Fruit fly (Drosophila melanogaster): ENCODE measurements around the gene CG9799.

CG9799 gene

dm6 chr3R:13404841-13405441 lies 16.4 kb upstream of the CG9799 start, which contains the start of gene yellow-e3:
Gene yellow-e3 (minus strand): TSS chr3R:13404870.
- TF ChIP-seq psq (optimal IDR thresholded peaks at IDR 0.05), result no peak
- TF ChIP-seq ttk (optimal IDR thresholded peaks at IDR 0.05), result no peak

dm6 chr3R:13403032-13403459 lies 14.5 kb upstream of the CG9799 start, which contains the start of gene Dpm3:
Gene Dpm3 (minus strand): TSS chr3R:13403051.
- TF ChIP-seq Myc (optimal IDR thresholded peaks at IDR 0.05) (no peak), psq (optimal IDR thresholded peaks at IDR 0.05) (no peak), ttk (optimal IDR thresholded peaks at IDR 0.05) (no peak), insv (optimal IDR thresholded peaks at IDR 0.05) (no peak), h (optimal IDR thresholded peaks at IDR 0.05) (no peak), Sin3A (optimal IDR thresholded peaks at IDR 0.05) (no peak)

dm6 chr3R:13401722-13402296 lies 13.3 kb upstream of the CG9799 start, which contains the start of gene GILT1:
Gene GILT1 (minus strand): TSS chr3R:13401862.
- TF ChIP-seq psq (optimal IDR thresholded peaks at IDR 0.05) (no peak), insv (optimal IDR thresholded peaks at IDR 0.05) (no peak), ttk (optimal IDR thresholded peaks at IDR 0.05) (no peak)

dm6 chr3R:13400902-13401721 lies 12.6 kb upstream of the CG9799 start:
- TF ChIP-seq Sin3A (optimal IDR thresholded peaks at IDR 0.05) (no peak), psq (optimal IDR thresholded peaks at IDR 0.05) (no peak), Myc (optimal IDR thresholded peaks at IDR 0.05) (no peak), ttk (optimal IDR thresholded peaks at IDR 0.05) (no peak), h (optimal IDR thresholded peaks at IDR 0.05) (no peak), insv (optimal IDR thresholded peaks at IDR 0.05) (no peak)

dm6 chr3R:13397535-13397934 lies 9.0 kb upstream of the CG9799 start, which contains the start of gene CG14377:
Gene CG14377 (plus strand): TSS chr3R:13397835.
- no peak for TF ChIP-seq insv (optimal IDR thresholded peaks at IDR 0.05)

- TF ChIP-seq Myc (optimal IDR thresholded peaks at IDR 0.05) (no peak), Sin3A (optimal IDR thresholded peaks at IDR 0.05) (no peak), insv (optimal IDR thresholded peaks at IDR 0.05) (no peak), h (optimal IDR thresholded peaks at IDR 0.05) (no peak), psq (optimal IDR thresholded peaks at IDR 0.05) (no peak), ttk (optimal IDR thresholded peaks at IDR 0.05) (no peak)
Observed at dm6 chr3R:13397040-13397439, 8.5 kb upstream of the CG9799 start, which contains the start of gene CG14374. Gene CG14374 (minus strand): TSS chr3R:13397140.

- no peak for TF ChIP-seq Sin3A (optimal IDR thresholded peaks at IDR 0.05)
- no peak for TF ChIP-seq insv (optimal IDR thresholded peaks at IDR 0.05)
- TF ChIP-seq Myc (optimal IDR thresholded peaks at IDR 0.05), result no peak
- TF ChIP-seq h (optimal IDR thresholded peaks at IDR 0.05), result no peak
- no peak for TF ChIP-seq ttk (optimal IDR thresholded peaks at IDR 0.05)
- no peak for TF ChIP-seq psq (optimal IDR thresholded peaks at IDR 0.05)
Observed at dm6 chr3R:13395133-13395532, 6.6 kb upstream of the CG9799 start, which contains the start of gene CCHa2. Gene CCHa2 (minus strand): TSS chr3R:13395197.

- TF ChIP-seq Sin3A (optimal IDR thresholded peaks at IDR 0.05), result no peak
- TF ChIP-seq psq (optimal IDR thresholded peaks at IDR 0.05), result no peak
- no peak for TF ChIP-seq ttk (optimal IDR thresholded peaks at IDR 0.05)
- TF ChIP-seq Myc (optimal IDR thresholded peaks at IDR 0.05), result no peak
- no peak for TF ChIP-seq h (optimal IDR thresholded peaks at IDR 0.05)
- TF ChIP-seq insv (optimal IDR thresholded peaks at IDR 0.05), result no peak
Observed at dm6 chr3R:13393009-13393408, 4.5 kb upstream of the CG9799 start.

- TF ChIP-seq Sin3A (optimal IDR thresholded peaks at IDR 0.05) (no peak), insv (optimal IDR thresholded peaks at IDR 0.05) (no peak), h (optimal IDR thresholded peaks at IDR 0.05) (no peak), Myc (optimal IDR thresholded peaks at IDR 0.05) (no peak), ttk (optimal IDR thresholded peaks at IDR 0.05) (no peak), psq (optimal IDR thresholded peaks at IDR 0.05) (no peak)
Observed at dm6 chr3R:13390490-13390889, 2.0 kb upstream of the CG9799 start.

- TF ChIP-seq Myc (optimal IDR thresholded peaks at IDR 0.05), result no peak
- TF ChIP-seq insv (optimal IDR thresholded peaks at IDR 0.05), result no peak
- TF ChIP-seq psq (optimal IDR thresholded peaks at IDR 0.05), result no peak
Observed at dm6 chr3R:13385105-13385504, 3.4 kb downstream of the CG9799 start.

dm6 chr3R:13382656-13383142 lies 5.8 kb downstream of the CG9799 start:
- TF ChIP-seq psq (optimal IDR thresholded peaks at IDR 0.05) (no peak), insv (optimal IDR thresholded peaks at IDR 0.05) (no peak), Myc (optimal IDR thresholded peaks at IDR 0.05) (no peak), Sin3A (optimal IDR thresholded peaks at IDR 0.05) (no peak), ttk (optimal IDR thresholded peaks at IDR 0.05) (no peak), h (optimal IDR thresholded peaks at IDR 0.05) (no peak)

dm6 chr3R:13381744-13382435 lies 6.6 kb downstream of the CG9799 start, which contains the start of the genes mRpS21 and Droj2:
Gene mRpS21 (minus strand): TSS chr3R:13381809.
Gene Droj2 (plus strand): TSS chr3R:13382106.
- TF ChIP-seq ttk (optimal IDR thresholded peaks at IDR 0.05), result no peak
- TF ChIP-seq insv (optimal IDR thresholded peaks at IDR 0.05), result no peak
- no peak for TF ChIP-seq Myc (optimal IDR thresholded peaks at IDR 0.05)
- TF ChIP-seq h (optimal IDR thresholded peaks at IDR 0.05), result no peak
- no peak for TF ChIP-seq psq (optimal IDR thresholded peaks at IDR 0.05)
- TF ChIP-seq Sin3A (optimal IDR thresholded peaks at IDR 0.05), result no peak
